Fruit fly (Drosophila melanogaster): ENCODE data around the gene CG11779.

CG11779 gene

dm6 chr3R:19157997-19158396 lies 1.7 kb downstream of the CG11779 start:
- TF ChIP-seq CTCF (optimal IDR thresholded peaks at IDR 0.05), result no peak
- TF ChIP-seq CG8478 (optimal IDR thresholded peaks at IDR 0.05), result no peak

dm6 chr3R:19156670-19157402 lies 2.8 kb downstream of the CG11779 start, which contains the start of gene nanos:
Gene nanos (plus strand): TSS chr3R:19157238.
- TF ChIP-seq CG8478 (optimal IDR thresholded peaks at IDR 0.05) (no peak), CTCF (optimal IDR thresholded peaks at IDR 0.05) (peak in 1 of 2 experiments; percentile 4)

DNA sequence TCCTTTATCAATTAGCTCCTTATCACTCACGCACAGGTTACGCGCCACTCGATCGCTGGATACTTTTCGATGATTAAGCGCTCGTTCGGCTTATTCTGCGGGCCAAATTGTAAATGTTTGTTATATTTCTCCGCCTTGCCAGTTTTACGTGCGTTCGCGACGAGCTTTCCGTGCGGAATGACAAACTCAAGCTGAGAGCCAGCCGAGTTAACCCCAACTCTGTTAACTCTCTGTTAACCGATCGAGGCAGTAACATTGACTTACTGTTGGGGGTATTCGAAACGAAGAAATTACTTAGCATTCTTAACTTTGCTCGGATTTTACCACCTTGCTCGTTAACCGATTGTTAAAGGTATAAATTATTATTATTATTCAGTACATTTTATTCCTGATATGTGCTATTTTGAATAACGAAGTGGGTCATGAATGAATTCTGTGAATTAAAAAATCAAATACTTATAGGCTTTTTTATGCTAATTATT lies 6.1 kb downstream of the CG11779 start, which contains the start of gene CG5835:
Gene CG5835 (minus strand): TSS at position 185 of the 482 bp plus-strand sequence.
- no peak for TF ChIP-seq CTCF (optimal IDR thresholded peaks at IDR 0.05)
- no peak for TF ChIP-seq CG8478 (optimal IDR thresholded peaks at IDR 0.05)

DNA sequence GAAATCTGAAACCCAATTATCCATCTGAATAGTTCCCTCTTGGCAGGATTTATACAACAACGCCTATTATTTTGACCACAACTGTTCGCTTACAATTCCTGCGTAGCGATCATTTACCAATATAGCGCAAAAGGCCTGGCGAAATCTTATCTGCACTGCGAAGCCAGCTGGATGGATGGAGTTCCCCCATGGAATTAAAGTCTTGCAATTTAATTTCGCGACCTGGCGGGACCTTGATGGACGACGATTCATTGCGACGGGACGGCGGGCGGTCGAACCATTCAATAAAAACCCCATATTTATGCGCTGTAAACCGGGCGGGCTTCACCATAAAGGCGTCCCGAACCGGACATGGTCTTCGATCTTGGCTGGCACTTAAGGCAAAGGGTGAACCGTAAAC lies 6.8 kb downstream of the CG11779 start:
- TF ChIP-seq CTCF (optimal IDR thresholded peaks at IDR 0.05) (no peak), CG8478 (optimal IDR thresholded peaks at IDR 0.05) (no peak)

DNA sequence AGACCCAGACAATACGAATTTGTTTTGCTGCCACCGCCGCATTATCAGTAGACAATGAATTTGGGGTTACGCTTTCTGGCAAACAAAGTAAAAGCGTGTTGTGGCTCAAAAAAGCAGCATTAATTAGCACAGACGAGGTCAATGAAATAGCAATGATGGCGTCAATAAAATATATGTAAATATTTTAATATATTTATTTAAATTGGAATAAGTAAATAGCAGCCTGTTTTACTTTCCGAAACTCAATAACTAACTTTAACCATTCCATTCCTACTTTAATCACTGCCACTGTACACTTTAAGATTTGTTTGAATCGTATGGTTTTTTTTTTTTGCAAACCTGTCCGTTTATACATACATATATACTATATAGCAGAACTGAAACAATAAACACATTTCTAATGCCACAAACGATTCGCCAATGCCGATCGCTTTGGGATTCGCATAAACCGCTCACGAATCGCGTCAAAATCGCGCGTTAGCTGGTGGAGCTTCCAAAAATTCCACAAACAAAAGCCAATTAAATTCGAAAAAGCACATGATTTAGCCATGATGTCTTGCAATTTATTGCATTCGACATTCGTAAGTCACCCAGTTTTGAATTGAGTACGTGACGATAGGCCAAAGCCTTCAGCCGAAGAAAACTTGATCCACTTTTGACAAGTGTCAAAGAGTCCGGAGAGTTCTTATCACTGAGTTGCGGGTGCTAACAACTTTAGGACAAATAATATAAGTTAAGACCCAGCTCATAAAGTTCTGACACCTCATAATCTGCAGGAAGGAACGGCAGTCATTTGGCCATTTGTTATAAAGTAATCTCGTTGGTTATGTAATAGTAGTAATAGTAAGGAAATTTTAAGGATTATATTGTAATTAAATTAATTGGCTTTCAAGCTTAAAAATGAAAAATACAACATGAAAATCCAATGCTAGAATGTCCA lies 7.6 kb downstream of the CG11779 start:
- TF ChIP-seq CTCF (optimal IDR thresholded peaks at IDR 0.05), result no peak
- no peak for TF ChIP-seq CG8478 (optimal IDR thresholded peaks at IDR 0.05)

dm6 chr3R:19150856-19151651 lies 8.6 kb downstream of the CG11779 start:
- no peak for TF ChIP-seq CG8478 (optimal IDR thresholded peaks at IDR 0.05)

DNA sequence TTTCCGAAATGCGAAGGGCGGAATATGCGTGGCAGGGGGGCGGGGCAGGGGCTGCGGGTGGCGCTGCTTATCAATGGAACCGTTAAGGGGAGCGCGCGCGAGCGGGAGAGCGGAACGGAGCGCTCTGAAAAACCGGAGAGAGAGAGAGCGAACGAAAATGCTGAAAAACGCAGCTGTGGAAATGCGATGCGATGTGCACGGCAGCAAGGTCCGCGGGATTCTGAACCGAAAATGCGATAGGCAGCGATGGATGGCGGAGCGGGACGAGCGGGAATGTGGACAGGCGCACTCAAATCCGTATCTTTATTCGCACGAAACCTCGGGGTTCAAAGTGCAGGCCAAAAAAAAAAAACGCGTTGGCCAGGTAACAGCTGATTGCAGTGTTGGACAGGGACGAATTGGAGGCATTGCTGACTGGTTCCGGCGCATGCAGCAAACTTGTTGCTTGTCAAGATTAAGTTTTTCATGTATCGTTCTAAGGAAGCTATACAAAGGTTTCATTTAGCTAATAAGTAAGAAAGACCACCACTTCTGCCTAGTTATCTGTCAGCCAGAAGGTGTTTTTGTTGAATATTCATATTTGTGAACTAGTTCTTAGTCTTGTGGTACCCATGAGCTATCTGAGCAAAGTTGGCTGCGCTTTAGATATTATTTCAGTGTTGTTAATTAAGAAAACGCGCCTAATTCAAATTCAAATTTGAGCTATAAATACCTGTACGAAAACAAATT lies 12.0 kb downstream of the CG11779 start, which contains the start of gene Ppcs:
Gene Ppcs (minus strand): TSS at position 400 of the 729 bp plus-strand sequence.
- TF ChIP-seq CG8478 (optimal IDR thresholded peaks at IDR 0.05), result no peak
- no peak for TF ChIP-seq CTCF (optimal IDR thresholded peaks at IDR 0.05)

dm6 chr3R:19134957-19135356 lies 24.7 kb downstream of the CG11779 start, which contains the start of gene Cyp12a4:
Gene Cyp12a4 (plus strand): TSS chr3R:19135158.
- TF ChIP-seq CG8478 (optimal IDR thresholded peaks at IDR 0.05), result no peak
- no peak for TF ChIP-seq CTCF (optimal IDR thresholded peaks at IDR 0.05)

- no peak for TF ChIP-seq CG8478 (optimal IDR thresholded peaks at IDR 0.05)
- TF ChIP-seq CTCF (optimal IDR thresholded peaks at IDR 0.05), result no peak
Measured at dm6 chr3R:19132146-19132833, 27.4 kb downstream of the CG11779 start, which contains the start of gene Cyp12a5. Gene Cyp12a5 (plus strand): TSS chr3R:19132648.

DNA sequence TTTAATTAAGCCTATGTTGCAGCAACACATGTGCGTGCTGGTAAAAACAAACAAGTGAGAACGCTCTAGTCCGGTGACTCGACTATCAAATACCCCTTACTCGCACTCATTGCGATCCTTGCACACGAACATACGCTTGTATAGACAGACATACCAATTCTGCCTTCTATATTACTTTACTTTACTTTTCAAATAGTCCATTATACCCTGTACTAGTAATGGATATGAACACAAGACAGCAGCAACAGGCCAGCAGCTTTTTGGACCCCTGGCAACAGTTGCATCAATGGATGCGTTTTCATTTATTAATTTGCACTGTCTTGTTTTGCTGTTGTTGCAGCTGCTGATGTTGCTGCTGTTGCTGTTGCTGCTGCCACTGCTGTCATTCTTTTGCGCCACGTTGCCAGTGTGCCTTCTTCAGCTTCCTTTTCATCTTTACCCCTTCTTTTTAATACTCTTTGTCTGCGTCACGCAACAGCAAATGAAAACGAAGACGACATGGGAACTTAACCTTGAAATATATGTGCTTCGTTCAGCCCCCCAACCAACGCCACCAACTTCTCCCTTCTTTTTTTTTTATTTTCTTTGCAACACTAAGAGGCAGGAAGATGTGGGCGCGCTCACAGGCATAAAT lies 41.1 kb downstream of the CG11779 start:
- TF ChIP-seq CTCF (optimal IDR thresholded peaks at IDR 0.05) (no peak), CG8478 (optimal IDR thresholded peaks at IDR 0.05) (no peak)

dm6 chr3R:19113836-19114235 lies 45.8 kb downstream of the CG11779 start:
- no peak for TF ChIP-seq CTCF (optimal IDR thresholded peaks at IDR 0.05)
- TF ChIP-seq CG8478 (optimal IDR thresholded peaks at IDR 0.05), result no peak

- TF ChIP-seq CTCF (optimal IDR thresholded peaks at IDR 0.05) (no peak), CG8478 (optimal IDR thresholded peaks at IDR 0.05) (no peak)
Measured at dm6 chr3R:19112372-19112771, 47.3 kb downstream of the CG11779 start.

dm6 chr3R:19111159-19111558 lies 48.5 kb downstream of the CG11779 start:
- TF ChIP-seq CTCF (optimal IDR thresholded peaks at IDR 0.05), result no peak
- TF ChIP-seq CG8478 (optimal IDR thresholded peaks at IDR 0.05), result no peak
